Worm (Caenorhabditis elegans): ENCODE results near the gene gly-11.
A peak's percentile ranks its signal among the peaks of the same experiment; 100 is the strongest.

Gene gly-11

ce11 chrIII:12192589-12192988 lies 15.5 kb upstream of the gly-11 start:
- TF ChIP-seq lim-7 (GFP tag; IDR thresholded peaks at IDR 0.05) (peak; percentile 54; the same call in 1 of the 2 replicates), egl-43 (GFP tag; IDR thresholded peaks at IDR 0.05) (peak; percentile 55; the same call in 1 of the 2 replicates), set-16 (GFP tag; IDR thresholded peaks at IDR 0.05) (peak; percentile 47; the same call in 1 of the 2 replicates), lin-38 (GFP tag; IDR thresholded peaks at IDR 0.05) (peak; percentile 39; the same call in 1 of the 2 replicates), ctbp-1 (GFP tag; IDR thresholded peaks at IDR 0.05) (0 out of 2 replicates have a peak, but pooled peaks have one; percentile 10), dmd-9 (GFP tag; IDR thresholded peaks at IDR 0.05) (peak; percentile 45; the same call in 1 of the 2 replicates), snpc-1.2 (GFP tag; IDR thresholded peaks at IDR 0.05) (0 out of 2 replicates have a peak, but pooled peaks have one; percentile 27)

ce11 chrIII:12188236-12188635 lies 11.2 kb upstream of the gly-11 start:
- TF ChIP-seq unc-62 (GFP tag; optimal IDR thresholded peaks at IDR 0.05 in 1 of 2) (no peak), unc-62 (tag; optimal IDR thresholded peaks at IDR 0.05) (no peak), pqm-1 (tag; optimal IDR thresholded peaks at IDR 0.05) (peak; percentile 22), dve-1 (tag; optimal IDR thresholded peaks at IDR 0.05; ENCODE audit: insufficient read depth) (peak; percentile 12), daf-16 (GFP tag; optimal IDR thresholded peaks at IDR 0.05) (no peak), daf-16 (tag; optimal IDR thresholded peaks at IDR 0.05) (peak; percentile 75)

ce11 chrIII:12186111-12186510 lies 9.1 kb upstream of the gly-11 start, which contains the start of gene lury-1:
lury-1 (plus strand) TSS chrIII:12186411.
- TF ChIP-seq snpc-1.2 (GFP tag; IDR thresholded peaks at IDR 0.05) = no peak

- TF ChIP-seq ces-1 (GFP tag; optimal IDR thresholded peaks at IDR 0.05) (no peak), ceh-28 (tag; optimal IDR thresholded peaks at IDR 0.05) (no peak), fkh-10 (GFP tag; optimal IDR thresholded peaks at IDR 0.05) (no peak), egl-27 (tag; optimal IDR thresholded peaks at IDR 0.05) (no peak), lin-38 (GFP tag; IDR thresholded peaks at IDR 0.05) (no peak), unc-62 (GFP tag; optimal IDR thresholded peaks at IDR 0.05 in 1 of 2) (no peak), unc-62 (tag; optimal IDR thresholded peaks at IDR 0.05) (no peak), nhr-25 (tag; optimal IDR thresholded peaks at IDR 0.05; ENCODE audit: borderline replicate concordance, insufficient read depth) (no peak)
Observed at ce11 chrIII:12182919-12183318, 5.9 kb upstream of the gly-11 start, which contains the start of gene Y75B8A.10. Y75B8A.10 (minus strand) TSS chrIII:12183019.

- TF ChIP-seq hif-1 (tag; optimal IDR thresholded peaks at IDR 0.05) (no peak), F26F4.8 (GFP tag; conservative IDR thresholded peaks at IDR 0.05) (no peak), dmd-6 (GFP tag; IDR thresholded peaks at IDR 0.05) (no peak), hmg-1.1 (GFP tag; IDR thresholded peaks at IDR 0.05) (0 out of 2 replicates have a peak, but pooled peaks have one; percentile 27), hlh-11 (tag; optimal IDR thresholded peaks at IDR 0.05) (peak; percentile 8), mdl-1 (tag; optimal IDR thresholded peaks at IDR 0.05) (peak in 1 of 2 experiments; percentile 1), nhr-25 (tag; optimal IDR thresholded peaks at IDR 0.05; ENCODE audit: borderline replicate concordance, insufficient read depth) (peak; percentile 77), nhr-28 (tag; optimal IDR thresholded peaks at IDR 0.05) (peak; percentile 17)
Observed at ce11 chrIII:12178121-12178520, 1.1 kb upstream of the gly-11 start.

ce11 chrIII:12167030-12167429 lies 10.0 kb downstream of the gly-11 start:
- TF ChIP-seq nhr-77 (tag; optimal IDR thresholded peaks at IDR 0.05) (no peak), set-16 (GFP tag; IDR thresholded peaks at IDR 0.05) (peak; percentile 73)

ce11 chrIII:12165305-12165704 lies 11.7 kb downstream of the gly-11 start:
- TF ChIP-seq mdl-1 (tag; optimal IDR thresholded peaks at IDR 0.05) = no peak
- no peak for TF ChIP-seq jun-1 (tag; optimal IDR thresholded peaks at IDR 0.05)
- peak; percentile 84 for TF ChIP-seq set-16 (GFP tag; IDR thresholded peaks at IDR 0.05)
- no peak for TF ChIP-seq nhr-42 (GFP tag; IDR thresholded peaks at IDR 0.05)
- TF ChIP-seq nhr-102 (tag; optimal IDR thresholded peaks at IDR 0.05) = no peak
- TF ChIP-seq sdz-12 (GFP tag; optimal IDR thresholded peaks at IDR 0.05) = peak; percentile 14
- TF ChIP-seq Y75B8A.6 (GFP tag; IDR thresholded peaks at IDR 0.05) = no peak

All from whole organism, L4 larva.